Fruit fly (Drosophila melanogaster) whole organism, embryonic: ENCODE measurements around the gene SmD2.
A peak's percentile ranks its signal among the peaks of the same experiment; 100 is the strongest.

Experiments used
- Aef1 ChIP-seq: fragments of 200-800 bp; sonication (Bioruptor generic); IDR thresholded peaks from 3 replicates; pipeline ENCODE4 v1.3.6; 2022; ENCODE audit warnings: missing biosample characterization, missing genetic modification characterization
- B-H1 ChIP-seq: fragments of 200-800 bp; sonication (Bioruptor generic); IDR thresholded peaks from 3 replicates; pipeline ENCODE4 v1.3.6; 2022; ENCODE audit warnings: missing biosample characterization, missing genetic modification characterization
- CG10959 ChIP-seq: fragments of 200-800 bp; sonication (Bioruptor generic); IDR thresholded peaks from 2 replicates; pipeline ENCODE4 v1.3.6; 2022; ENCODE audit warnings: missing biosample characterization, missing genetic modification characterization
- CG11696 ChIP-seq: fragments of 200-800 bp; sonication (Bioruptor generic); IDR thresholded peaks from 2 replicates; pipeline ENCODE4 v1.3.6; 2022; ENCODE audit warnings: missing biosample characterization, missing genetic modification characterization
- CG12155 ChIP-seq: fragments of 200-800 bp; sonication (Bioruptor generic); optimal IDR thresholded peaks from 3 replicates; lab custom pipeline; 2016; ENCODE audit warnings: missing biosample characterization, missing genetic modification characterization
- CG12659 ChIP-seq: fragments of 200-800 bp; sonication (Bioruptor generic); optimal IDR thresholded peaks from 3 replicates; lab custom pipeline; 2017; ENCODE audit warnings: mild to moderate bottlenecking, missing biosample characterization, missing genetic modification reagents, missing genetic modification characterization
- CG14965 ChIP-seq: fragments of 200-800 bp; sonication (Bioruptor generic); optimal IDR thresholded peaks from 2 replicates; lab custom pipeline; 2016; ENCODE audit warnings: missing biosample characterization, missing genetic modification characterization, borderline replicate concordance
- CG15269 ChIP-seq: fragments of 200-800 bp; sonication (Bioruptor generic); optimal IDR thresholded peaks from 2 replicates; lab custom pipeline; 2018; ENCODE audit warnings: missing biosample characterization, mild to moderate bottlenecking, missing genetic modification characterization, moderate library complexity
- CG15601 ChIP-seq: fragments of 200-800 bp; sonication (Bioruptor generic); optimal IDR thresholded peaks from 3 replicates; lab custom pipeline; 2019; ENCODE audit warnings: missing biosample characterization, mild to moderate bottlenecking, missing genetic modification characterization, moderate library complexity
- CG17328 ChIP-seq: fragments of 200-800 bp; sonication (Bioruptor generic); IDR thresholded peaks from 2 replicates; pipeline ENCODE4 v1.3.6; 2022; ENCODE audit warnings: missing biosample characterization, missing genetic modification characterization
- CG17612 ChIP-seq: fragments of 200-800 bp; sonication (Bioruptor generic); IDR thresholded peaks from 2 replicates; pipeline ENCODE4 v1.3.6; 2022; ENCODE audit warnings: missing biosample characterization, missing genetic modification characterization
- CG17802 ChIP-seq: fragments of 200-800 bp; sonication (Bioruptor generic); optimal IDR thresholded peaks from 2 replicates; lab custom pipeline; 2018; ENCODE audit warnings: missing biosample characterization, mild to moderate bottlenecking, missing genetic modification characterization, moderate library complexity
- CG2116 ChIP-seq: fragments of 200-800 bp; sonication (Bioruptor generic); optimal IDR thresholded peaks from 3 replicates; lab custom pipeline; 2018; ENCODE audit warnings: missing biosample characterization, mild to moderate bottlenecking, missing genetic modification characterization
- CG2202 ChIP-seq: fragments of 200-800 bp; sonication (Bioruptor generic); optimal IDR thresholded peaks from 2 replicates; lab custom pipeline; 2018; ENCODE audit warnings: missing biosample characterization, mild to moderate bottlenecking, missing genetic modification characterization
- CG2712 ChIP-seq: fragments of 200-800 bp; optimal IDR thresholded peaks from 3 replicates; lab custom pipeline; 2019; ENCODE audit warnings: missing biosample characterization, mild to moderate bottlenecking, missing genetic modification characterization, moderate library complexity
- CG32532 ChIP-seq: fragments of 200-800 bp; sonication (Bioruptor generic); IDR thresholded peaks from 2 replicates; pipeline ENCODE4 v1.3.6; 2022; ENCODE audit warnings: missing biosample characterization, missing genetic modification characterization
- CG33213 ChIP-seq: fragments of 200-800 bp; sonication (Bioruptor generic); optimal IDR thresholded peaks from 3 replicates; lab custom pipeline; 2016; ENCODE audit warnings: missing biosample characterization, missing genetic modification characterization
- CG4360 ChIP-seq: fragments of 200-800 bp; sonication (Bioruptor generic); IDR thresholded peaks from 2 replicates; pipeline ENCODE4 v1.3.6; 2022; ENCODE audit warnings: missing biosample characterization, missing genetic modification characterization
- CG6272 ChIP-seq: fragments of 200-800 bp; sonication (Bioruptor generic); IDR thresholded peaks from 2 replicates; pipeline ENCODE4 v1.3.6; 2022; ENCODE audit warnings: missing biosample characterization, missing genetic modification characterization
- CG6791 ChIP-seq: fragments of 200-800 bp; sonication (Bioruptor generic); IDR thresholded peaks from 3 replicates; pipeline ENCODE4 v1.3.6; 2022; ENCODE audit warnings: missing biosample characterization, missing genetic modification characterization; ENCODE audit not compliant: partially characterized antibody
- CG6854 ChIP-seq: fragments of 200-800 bp; sonication (Bioruptor generic); optimal IDR thresholded peaks from 3 replicates; lab custom pipeline; 2017; ENCODE audit warnings: missing biosample characterization, mild to moderate bottlenecking, missing genetic modification characterization
- CG7745 ChIP-seq: fragments of 200-800 bp; sonication (Bioruptor generic); optimal IDR thresholded peaks from 2 replicates; lab custom pipeline; 2018; ENCODE audit warnings: missing biosample characterization, mild to moderate bottlenecking, missing genetic modification characterization, moderate library complexity
- CG9797 ChIP-seq: fragments of 200-800 bp; sonication (Bioruptor generic); optimal IDR thresholded peaks from 3 replicates; lab custom pipeline; 2018; ENCODE audit warnings: missing biosample characterization, mild to moderate bottlenecking, missing genetic modification characterization
- CHES-1-like ChIP-seq: fragments of 200-800 bp; sonication (Bioruptor generic); optimal IDR thresholded peaks from 2 replicates; lab custom pipeline; 2016; ENCODE audit warnings: missing biosample characterization, missing genetic modification characterization
- Dref ChIP-seq: fragments of 200-800 bp; sonication (Bioruptor generic); IDR thresholded peaks from 2 replicates; pipeline ENCODE4 v1.3.6; 2022; ENCODE audit warnings: missing biosample characterization, missing genetic modification characterization
- ERR ChIP-seq: fragments of 200-800 bp; sonication (Bioruptor generic); optimal IDR thresholded peaks from 2 replicates; lab custom pipeline; 2016; ENCODE audit warnings: missing biosample characterization, missing genetic modification characterization
- HLH4C ChIP-seq: fragments of 200-800 bp; sonication (Bioruptor generic); IDR thresholded peaks from 3 replicates; pipeline ENCODE4 v1.3.6; 2022; ENCODE audit warnings: missing biosample characterization, missing genetic modification characterization; ENCODE audit not compliant: partially characterized antibody
- MESR4 ChIP-seq: fragments of 200-800 bp; sonication (Bioruptor generic); optimal IDR thresholded peaks from 2 replicates; lab custom pipeline; 2018; ENCODE audit warnings: missing biosample characterization, mild to moderate bottlenecking, missing genetic modification characterization, moderate library complexity
- NFAT ChIP-seq: fragments of 200-800 bp; sonication (Bioruptor generic); IDR thresholded peaks from 2 replicates; pipeline ENCODE4 v1.3.6; 2022; ENCODE audit warnings: missing biosample characterization, missing genetic modification characterization
- abd-A ChIP-seq: fragments of 200-800 bp; sonication (Bioruptor generic); optimal IDR thresholded peaks from 3 replicates; lab custom pipeline; 2019; ENCODE audit warnings: missing biosample characterization, mild to moderate bottlenecking, missing genetic modification characterization, moderate library complexity
- aop ChIP-seq: fragments of 200-800 bp; sonication (Bioruptor generic); IDR thresholded peaks from 2 replicates; pipeline ENCODE4 v1.3.6; 2022; ENCODE audit warnings: missing biosample characterization, missing genetic modification characterization
- ara ChIP-seq: fragments of 200-800 bp; sonication (Bioruptor generic); IDR thresholded peaks from 2 replicates; pipeline ENCODE4 v1.3.6; 2022; ENCODE audit warnings: missing biosample characterization, missing genetic modification characterization
- disco-r ChIP-seq: fragments of 200-800 bp; sonication (Bioruptor generic); optimal IDR thresholded peaks from 2 replicates; lab custom pipeline; 2016; ENCODE audit warnings: missing biosample characterization, missing genetic modification characterization
- fd3F ChIP-seq: fragments of 200-800 bp; sonication (Bioruptor generic); optimal IDR thresholded peaks from 2 replicates; lab custom pipeline; 2018; ENCODE audit warnings: missing biosample characterization, mild to moderate bottlenecking, missing genetic modification characterization, moderate library complexity
- gro ChIP-seq: fragments of 200-800 bp; sonication (Bioruptor generic); optimal IDR thresholded peaks from 2 replicates; lab custom pipeline; 2016; ENCODE audit warnings: missing biosample characterization, missing genetic modification characterization
- hb ChIP-seq: fragments of 200-800 bp; sonication (Bioruptor generic); IDR thresholded peaks from 3 replicates; pipeline ENCODE4 v1.3.6; 2022; ENCODE audit warnings: missing biosample characterization, missing genetic modification characterization; ENCODE audit not compliant: partially characterized antibody
- jigr1 ChIP-seq: fragments of 200-800 bp; sonication (Bioruptor generic); IDR thresholded peaks from 3 replicates; pipeline ENCODE4 v1.3.6; 2022; ENCODE audit warnings: missing biosample characterization, missing genetic modification characterization
- kay ChIP-seq: fragments of 200-800 bp; sonication (Bioruptor generic); optimal IDR thresholded peaks from 2 replicates; lab custom pipeline; 2016; ENCODE audit warnings: missing biosample characterization, missing genetic modification characterization
- knrl ChIP-seq: fragments of 200-800 bp; sonication (Bioruptor generic); IDR thresholded peaks from 3 replicates; pipeline ENCODE4 v1.3.6; 2022; ENCODE audit warnings: missing biosample characterization, missing genetic modification characterization; ENCODE audit not compliant: partially characterized antibody
- lov ChIP-seq, 2 experiments: fragments of 200-800 bp in 1 of 2; fragments of >200 bp in 1 of 2; sonication (Bioruptor generic) in 1 of 2; IDR thresholded peaks in 1 of 2; optimal IDR thresholded peaks in 1 of 2; 2 replicates in 1 of 2; 3 replicates in 1 of 2; pipeline versions ENCODE4 v1.3.6 to Lab custom; 2017 to 2022; ENCODE audit warnings: missing biosample characterization in 1 of 2, missing genetic modification characterization in 1 of 2
- pb ChIP-seq: fragments of 200-800 bp; sonication (Bioruptor generic); optimal IDR thresholded peaks from 3 replicates; lab custom pipeline; 2016; ENCODE audit warnings: missing biosample characterization, missing genetic modification characterization
- repo ChIP-seq: fragments of 200-800 bp; sonication (Bioruptor generic); optimal IDR thresholded peaks from 2 replicates; lab custom pipeline; 2016; ENCODE audit warnings: missing biosample characterization, missing genetic modification characterization
- rib ChIP-seq: fragments of 200-800 bp; sonication (Bioruptor generic); IDR thresholded peaks from 2 replicates; pipeline ENCODE4 v1.3.6; 2022; ENCODE audit warnings: missing biosample characterization, missing genetic modification characterization
- sens-2 ChIP-seq: fragments of 200-800 bp; sonication (Bioruptor generic); IDR thresholded peaks from 2 replicates; pipeline ENCODE4 v1.3.6; 2022; ENCODE audit warnings: missing biosample characterization, missing genetic modification characterization
- sisA ChIP-seq: fragments of 200-800 bp; sonication (Bioruptor generic); IDR thresholded peaks from 2 replicates; pipeline ENCODE4 v1.3.6; 2022; ENCODE audit warnings: missing biosample characterization, missing genetic modification characterization
- ssp ChIP-seq: fragments of 200-800 bp; sonication (Bioruptor generic); IDR thresholded peaks from 2 replicates; pipeline ENCODE4 v1.3.6; 2022; ENCODE audit warnings: missing biosample characterization, missing genetic modification characterization
- ttk ChIP-seq: fragments of 200-800 bp; sonication (Bioruptor generic); IDR thresholded peaks from 2 replicates; pipeline ENCODE4 v2.1.2; 2022; ENCODE audit warnings: missing biosample characterization, missing genetic modification characterization
- unc-4 ChIP-seq: fragments of 200-800 bp; sonication (Bioruptor generic); IDR thresholded peaks from 2 replicates; pipeline ENCODE4 v1.3.6; 2022; ENCODE audit warnings: missing biosample characterization, missing genetic modification characterization; ENCODE audit not compliant: partially characterized antibody
- zen ChIP-seq: fragments of 200-800 bp; sonication (Bioruptor generic); optimal IDR thresholded peaks from 3 replicates; lab custom pipeline; 2018; ENCODE audit warnings: missing biosample characterization, mild to moderate bottlenecking, missing genetic modification characterization, moderate library complexity

The SmD2 gene

DNA sequence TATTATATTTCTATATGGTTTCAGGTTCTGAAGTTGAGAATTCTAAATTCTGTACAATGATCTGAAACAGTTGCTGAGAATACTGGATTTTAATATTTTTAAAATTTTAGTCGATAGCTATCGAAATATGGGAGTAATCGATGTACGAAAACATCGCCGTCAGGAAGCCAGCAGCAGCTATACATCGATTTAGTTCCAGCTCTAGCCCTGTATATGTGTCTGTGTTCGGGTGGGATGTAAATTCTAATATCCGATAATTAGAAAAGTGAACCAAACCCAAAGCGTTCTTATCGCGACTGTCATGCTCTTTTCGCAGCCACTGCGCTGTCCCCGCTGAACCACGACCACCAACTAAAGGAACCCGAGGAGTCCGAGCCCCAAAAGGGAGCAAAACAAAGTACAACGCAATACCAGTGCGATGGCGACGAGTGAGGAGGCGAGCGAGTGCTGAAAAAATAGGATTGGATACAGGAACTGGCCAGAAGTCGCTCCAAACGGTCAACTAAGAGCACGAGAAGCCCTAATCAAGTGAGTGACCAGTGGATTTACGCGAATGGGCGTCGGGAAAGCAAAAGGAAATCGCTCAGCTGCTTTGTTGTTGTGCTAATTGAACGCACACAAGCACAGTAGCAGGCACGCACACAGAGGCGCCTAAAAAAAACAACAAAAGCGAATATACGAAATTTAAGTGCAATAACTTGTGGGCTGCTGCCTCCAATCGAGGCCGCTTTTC lies 37.2 kb upstream of the SmD2 start, which contains the start of gene gzl (continued):
- no peak for TF ChIP-seq lov (optimal IDR thresholded peaks at IDR 0.05; lab: Kevin White, UChicago)
- no peak for TF ChIP-seq lov (GFP tag; IDR thresholded peaks at IDR 0.05; lab: Robert Waterston, UW)
- no peak for TF ChIP-seq CG15269 (tag; lab: Kevin White, UChicago)
- TF ChIP-seq CG17802 (tag; lab: Kevin White, UChicago): no peak
- TF ChIP-seq CG33213 (GFP tag; lab: Kevin White, UChicago): no peak
- TF ChIP-seq abd-A (tag; lab: Kevin White, UChicago): no peak
- TF ChIP-seq CG2712 (tag; lab: Kevin White, UChicago): peak; percentile 15
- TF ChIP-seq fd3F (GFP tag; lab: Kevin White, UChicago): no peak
- peak; percentile 94 for TF ChIP-seq hb (GFP tag; lab: Robert Waterston, UW)
- peak; percentile 96 for TF ChIP-seq unc-4 (GFP tag; lab: Robert Waterston, UW)
- peak; percentile 30 for TF ChIP-seq CG9797 (GFP tag; lab: Kevin White, UChicago)
- peak; percentile 36; the same call in 1 of the 2 replicates for TF ChIP-seq CG6272 (GFP tag; lab: Robert Waterston, UW)
- TF ChIP-seq MESR4 (GFP tag; lab: Kevin White, UChicago): peak; percentile 74
- no peak for TF ChIP-seq jigr1 (GFP tag; lab: Robert Waterston, UW)
- no peak for TF ChIP-seq CG10959 (GFP tag; lab: Robert Waterston, UW)
- no peak for TF ChIP-seq CG17612 (GFP tag; lab: Robert Waterston, UW)
- TF ChIP-seq zen (tag; lab: Kevin White, UChicago): peak; percentile 14
- TF ChIP-seq aop (GFP tag; lab: Robert Waterston, UW): no peak
- TF ChIP-seq sisA (GFP tag; lab: Robert Waterston, UW): no peak
- TF ChIP-seq CG2202: no peak
- no peak for TF ChIP-seq kay
- 0 out of 2 replicates have a peak, but pooled peaks have one; percentile 16 for TF ChIP-seq CG32532
- peak; percentile 55 for TF ChIP-seq CG12155
- TF ChIP-seq B-H1 (GFP tag; lab: Robert Waterston, UW): no peak
- TF ChIP-seq disco-r (GFP tag; lab: Kevin White, UChicago): no peak
- TF ChIP-seq CG12659 (GFP tag; lab: Kevin White, UChicago): peak; percentile 29
- peak; percentile 96 for TF ChIP-seq knrl (GFP tag; lab: Robert Waterston, UW)
- TF ChIP-seq ara (GFP tag; lab: Robert Waterston, UW): no peak
- no peak for TF ChIP-seq NFAT (GFP tag; lab: Robert Waterston, UW)
- TF ChIP-seq ERR: no peak
- peak; percentile 96 for TF ChIP-seq HLH4C (GFP tag; lab: Robert Waterston, UW)
- TF ChIP-seq CG6791 (GFP tag; lab: Robert Waterston, UW): peak; percentile 99
- no peak for TF ChIP-seq ssp (GFP tag; lab: Robert Waterston, UW)
- TF ChIP-seq CG11696 (GFP tag; lab: Robert Waterston, UW): no peak
- peak; percentile 97 for TF ChIP-seq Dref (GFP tag; lab: Robert Waterston, UW)
- TF ChIP-seq CHES-1-like: peak; percentile 42
- no peak for TF ChIP-seq pb (GFP tag; lab: Kevin White, UChicago)
- peak; percentile 42; the same call in 1 of the 2 replicates for TF ChIP-seq CG4360
- peak; percentile 36 for TF ChIP-seq gro
- TF ChIP-seq rib: no peak
- TF ChIP-seq CG2116 (GFP tag; lab: Kevin White, UChicago): peak; percentile 65
- TF ChIP-seq CG6854 (GFP tag; lab: Kevin White, UChicago): no peak
- no peak for TF ChIP-seq ttk (GFP tag; lab: Robert Waterston, UW)
- TF ChIP-seq sens-2: no peak
- TF ChIP-seq CG14965 (GFP tag; lab: Kevin White, UChicago): no peak
- TF ChIP-seq CG7745 (tag; lab: Kevin White, UChicago): no peak
- no peak for TF ChIP-seq repo (GFP tag; lab: Kevin White, UChicago)
- peak; percentile 31; the same call in 1 of the 3 replicates for TF ChIP-seq Aef1 (GFP tag; lab: Robert Waterston, UW)
- no peak for TF ChIP-seq CG15601 (tag; lab: Kevin White, UChicago)
- TF ChIP-seq CG17328 (GFP tag; lab: Robert Waterston, UW): no peak
